Worm (Caenorhabditis elegans): Measurements from ENCODE around the gene C07A9.12.
A peak's percentile ranks its signal among the peaks of the same experiment; 100 is the strongest.

Gene C07A9.12

DNA sequence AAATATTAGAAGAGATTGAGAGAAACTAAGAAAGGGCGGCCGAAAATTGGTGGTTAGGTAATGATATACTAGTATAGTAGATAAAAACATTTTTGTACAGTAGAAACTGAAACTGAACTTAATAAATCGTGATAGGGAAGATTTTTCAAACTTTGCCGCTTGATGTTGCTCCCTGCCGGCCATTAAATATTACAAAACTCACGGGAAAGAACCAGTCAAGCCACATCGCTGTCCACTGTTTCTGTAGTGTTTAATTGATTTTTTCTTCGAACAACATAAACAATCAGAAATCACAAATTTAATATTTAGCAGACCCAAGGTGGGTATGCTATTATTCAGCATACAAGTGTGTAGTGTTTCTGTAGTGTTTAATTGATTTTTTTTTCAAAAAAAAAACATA is 23.7 kb upstream of the C07A9.12 start, which contains the start of gene T05G5.5:
Gene T05G5.5 (minus strand): TSS at position 359 of the 400 bp plus-strand sequence.
- TF ChIP-seq hmbx-1 (tag; optimal IDR thresholded peaks at IDR 0.05) (no peak), sea-1 (GFP tag; conservative IDR thresholded peaks at IDR 0.05) (no peak), tra-4 (tag; optimal IDR thresholded peaks at IDR 0.05) (no peak), ceh-13 (GFP tag; optimal IDR thresholded peaks at IDR 0.05) (no peak), tbx-11 (GFP tag; IDR thresholded peaks at IDR 0.05) (no peak), flt-1 (GFP tag; IDR thresholded peaks at IDR 0.05) (no peak), hnd-1 (tag; optimal IDR thresholded peaks at IDR 0.05) (no peak), ama-1 (optimal IDR thresholded peaks at IDR 0.05) (no peak), tbx-37 (GFP tag; conservative IDR thresholded peaks at IDR 0.05) (no peak), aly-1 (tag; optimal IDR thresholded peaks at IDR 0.05) (no peak)

DNA sequence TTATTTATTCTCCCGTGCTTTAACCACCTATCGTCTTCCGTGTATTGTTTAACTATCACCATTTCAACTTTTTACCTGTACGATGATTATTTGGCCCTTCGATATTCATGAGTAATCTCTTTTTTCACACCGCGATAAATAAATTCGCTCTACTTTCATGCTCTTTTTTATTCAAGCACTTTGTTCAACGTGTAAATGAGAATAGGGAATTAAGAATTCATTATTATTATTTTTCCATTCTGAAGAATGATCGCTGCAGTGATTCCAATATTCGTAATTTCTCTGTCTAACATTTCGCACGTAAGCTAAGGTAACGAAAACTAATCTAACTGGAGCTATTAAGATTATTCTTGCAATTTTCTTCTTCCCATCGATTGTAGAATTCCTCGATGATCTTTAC is 21.4 kb upstream of the C07A9.12 start, which contains the start of gene T05G5.4:
Gene T05G5.4 (plus strand): TSS at position 241 of the 400 bp plus-strand sequence.
- TF ChIP-seq sea-1 (GFP tag; conservative IDR thresholded peaks at IDR 0.05) (no peak), hmg-4 (GFP tag; optimal IDR thresholded peaks at IDR 0.05) (no peak), ets-7 (tag; optimal IDR thresholded peaks at IDR 0.05) (no peak), hmbx-1 (tag; optimal IDR thresholded peaks at IDR 0.05) (no peak), ceh-13 (GFP tag; optimal IDR thresholded peaks at IDR 0.05) (no peak), hnd-1 (tag; optimal IDR thresholded peaks at IDR 0.05) (no peak), tra-4 (tag; optimal IDR thresholded peaks at IDR 0.05) (no peak), ama-1 (optimal IDR thresholded peaks at IDR 0.05) (no peak), B0310.2 (tag; optimal IDR thresholded peaks at IDR 0.05) (no peak), scrt-1 (GFP tag; IDR thresholded peaks at IDR 0.05) (no peak), tbx-11 (GFP tag; IDR thresholded peaks at IDR 0.05) (no peak), pes-1 (GFP tag; IDR thresholded peaks at IDR 0.05) (no peak), flt-1 (GFP tag; IDR thresholded peaks at IDR 0.05) (no peak), tbx-37 (GFP tag; conservative IDR thresholded peaks at IDR 0.05) (no peak), ceh-36 (tag; optimal IDR thresholded peaks at IDR 0.05) (no peak), aly-1 (tag; optimal IDR thresholded peaks at IDR 0.05) (no peak), F13C5.2 (tag; optimal IDR thresholded peaks at IDR 0.05) (no peak)

DNA sequence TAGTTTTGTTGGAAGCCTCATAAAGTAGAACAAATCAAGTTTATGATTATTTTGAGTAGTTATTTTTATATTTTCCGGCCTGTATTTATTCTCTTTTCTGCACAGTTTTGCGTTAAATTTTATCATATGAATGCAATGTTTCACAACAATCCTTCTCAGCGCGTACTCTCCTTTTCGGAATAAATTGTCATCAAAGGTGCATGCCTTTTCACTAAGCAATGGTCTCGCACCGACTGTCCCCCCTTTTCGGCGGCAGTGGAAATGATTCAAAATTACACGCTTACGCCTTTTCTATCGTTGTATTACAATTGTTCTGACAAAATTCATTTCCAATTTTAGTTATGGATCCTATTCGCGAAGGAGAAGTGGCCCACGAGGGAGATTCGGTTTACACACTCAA is 19.8 kb upstream of the C07A9.12 start, which contains the start of the genes iff-1 and cdk-1:
Gene iff-1 (minus strand): TSS at position 61 of the 400 bp plus-strand sequence.
Gene cdk-1 (plus strand): TSS at position 340 of the 400 bp plus-strand sequence.
- TF ChIP-seq hmg-4 (GFP tag; optimal IDR thresholded peaks at IDR 0.05) (peak; percentile 33), tbx-11 (GFP tag; IDR thresholded peaks at IDR 0.05) (no peak), ceh-13 (GFP tag; optimal IDR thresholded peaks at IDR 0.05) (no peak), hnd-1 (tag; optimal IDR thresholded peaks at IDR 0.05) (no peak)

DNA sequence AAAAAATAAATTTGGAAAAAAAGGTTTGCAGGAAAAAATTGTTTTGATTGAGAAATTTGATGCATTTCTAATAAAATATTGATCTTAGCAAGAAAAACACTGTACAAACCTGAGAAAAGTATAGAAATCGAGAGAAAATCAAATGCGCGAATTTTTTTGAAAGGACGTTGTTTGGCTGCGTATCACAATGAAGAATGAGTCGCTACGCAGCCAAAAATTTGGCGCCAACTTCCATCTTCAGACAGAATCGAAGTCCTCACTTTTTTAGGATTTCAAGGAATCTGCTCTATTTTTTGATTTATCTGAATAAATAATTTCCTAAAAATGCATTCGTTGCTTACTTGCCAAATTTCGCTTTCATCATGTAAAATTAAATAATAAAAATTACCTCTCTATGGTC is 19.3 kb upstream of the C07A9.12 start:
- TF ChIP-seq aly-1 (tag; optimal IDR thresholded peaks at IDR 0.05): no peak
- TF ChIP-seq ama-1 (optimal IDR thresholded peaks at IDR 0.05): no peak
- TF ChIP-seq tra-4 (tag; optimal IDR thresholded peaks at IDR 0.05): no peak
- TF ChIP-seq flt-1 (GFP tag; IDR thresholded peaks at IDR 0.05): no peak
- TF ChIP-seq hnd-1 (tag; optimal IDR thresholded peaks at IDR 0.05): no peak
- no peak for TF ChIP-seq pes-1 (GFP tag; IDR thresholded peaks at IDR 0.05)
- TF ChIP-seq ceh-13 (GFP tag; optimal IDR thresholded peaks at IDR 0.05): no peak
- TF ChIP-seq scrt-1 (GFP tag; IDR thresholded peaks at IDR 0.05): no peak
- no peak for TF ChIP-seq hmbx-1 (tag; optimal IDR thresholded peaks at IDR 0.05)
- TF ChIP-seq hmg-4 (GFP tag; optimal IDR thresholded peaks at IDR 0.05): no peak
- TF ChIP-seq F13C5.2 (tag; optimal IDR thresholded peaks at IDR 0.05): no peak
- TF ChIP-seq ets-7 (tag; optimal IDR thresholded peaks at IDR 0.05): no peak
- TF ChIP-seq tbx-37 (GFP tag; conservative IDR thresholded peaks at IDR 0.05): no peak
- TF ChIP-seq sea-1 (GFP tag; conservative IDR thresholded peaks at IDR 0.05): no peak

DNA sequence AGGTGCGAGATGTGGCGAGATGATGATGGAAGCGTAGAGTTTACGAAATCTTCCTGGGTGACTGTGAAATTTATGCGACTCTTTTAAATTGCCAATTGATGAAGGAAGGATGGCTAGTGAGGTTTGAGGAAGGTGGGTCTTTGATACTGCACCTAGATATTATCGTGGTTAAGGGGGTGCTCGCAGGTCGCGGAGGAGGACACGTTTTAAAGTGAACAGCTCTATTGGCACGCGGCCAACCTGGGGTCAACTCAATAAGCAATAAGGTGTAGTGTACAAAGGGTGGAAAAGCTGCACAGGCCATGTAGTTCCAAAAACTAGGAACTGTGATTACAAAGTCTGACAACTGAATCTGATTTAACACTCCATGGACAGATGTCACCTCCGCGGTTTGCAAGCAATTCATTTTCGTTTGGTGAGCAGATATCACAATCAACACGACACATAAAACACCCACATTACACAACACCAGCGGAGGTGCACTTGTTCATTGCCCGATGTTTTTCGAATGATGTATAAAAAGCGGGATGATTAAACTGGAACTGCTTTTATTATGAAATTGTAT is 18.1 kb upstream of the C07A9.12 start:
- no peak for TF ChIP-seq ets-7 (tag; optimal IDR thresholded peaks at IDR 0.05)
- TF ChIP-seq ceh-13 (GFP tag; optimal IDR thresholded peaks at IDR 0.05): no peak
- TF ChIP-seq B0310.2 (tag; optimal IDR thresholded peaks at IDR 0.05): no peak
- TF ChIP-seq ama-1 (optimal IDR thresholded peaks at IDR 0.05): no peak
- no peak for TF ChIP-seq tbx-37 (GFP tag; conservative IDR thresholded peaks at IDR 0.05)
- TF ChIP-seq F13C5.2 (tag; optimal IDR thresholded peaks at IDR 0.05): no peak
- no peak for TF ChIP-seq sea-1 (GFP tag; conservative IDR thresholded peaks at IDR 0.05)
- TF ChIP-seq tra-4 (tag; optimal IDR thresholded peaks at IDR 0.05): no peak
- TF ChIP-seq scrt-1 (GFP tag; IDR thresholded peaks at IDR 0.05): no peak
- TF ChIP-seq ceh-36 (tag; optimal IDR thresholded peaks at IDR 0.05): no peak
- no peak for TF ChIP-seq tbx-11 (GFP tag; IDR thresholded peaks at IDR 0.05)
- no peak for TF ChIP-seq flt-1 (GFP tag; IDR thresholded peaks at IDR 0.05)
- no peak for TF ChIP-seq aly-1 (tag; optimal IDR thresholded peaks at IDR 0.05)
- TF ChIP-seq hmbx-1 (tag; optimal IDR thresholded peaks at IDR 0.05): no peak
- no peak for TF ChIP-seq hnd-1 (tag; optimal IDR thresholded peaks at IDR 0.05)
- no peak for TF ChIP-seq hmg-4 (GFP tag; optimal IDR thresholded peaks at IDR 0.05)
- TF ChIP-seq pes-1 (GFP tag; IDR thresholded peaks at IDR 0.05): no peak

DNA sequence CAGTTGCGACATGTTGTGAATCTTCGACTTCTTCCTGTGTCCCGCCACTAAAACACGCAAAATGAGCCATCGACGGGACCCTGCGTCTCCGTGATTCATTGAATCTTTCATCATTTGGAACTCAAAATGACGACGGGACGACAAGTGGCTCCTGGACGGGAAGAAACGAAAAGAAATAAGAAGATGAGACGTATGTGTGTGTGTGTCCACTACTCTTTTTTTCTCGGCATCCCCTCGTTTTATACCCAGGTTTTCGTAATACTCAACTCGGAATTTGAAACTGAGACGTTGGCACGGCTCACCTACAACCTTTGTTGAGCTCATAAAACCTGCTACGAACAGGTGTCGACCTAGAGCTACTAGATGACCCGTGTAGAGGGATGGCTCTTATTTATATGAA is 17.2 kb upstream of the C07A9.12 start:
- TF ChIP-seq ama-1 (optimal IDR thresholded peaks at IDR 0.05) (no peak), ceh-13 (GFP tag; optimal IDR thresholded peaks at IDR 0.05) (no peak), hnd-1 (tag; optimal IDR thresholded peaks at IDR 0.05) (no peak), hmg-4 (GFP tag; optimal IDR thresholded peaks at IDR 0.05) (no peak), tbx-37 (GFP tag; conservative IDR thresholded peaks at IDR 0.05) (no peak), aly-1 (tag; optimal IDR thresholded peaks at IDR 0.05) (no peak), scrt-1 (GFP tag; IDR thresholded peaks at IDR 0.05) (no peak), F13C5.2 (tag; optimal IDR thresholded peaks at IDR 0.05) (no peak), tbx-11 (GFP tag; IDR thresholded peaks at IDR 0.05) (no peak), pes-1 (GFP tag; IDR thresholded peaks at IDR 0.05) (no peak), tra-4 (tag; optimal IDR thresholded peaks at IDR 0.05) (no peak), hmbx-1 (tag; optimal IDR thresholded peaks at IDR 0.05) (no peak), B0310.2 (tag; optimal IDR thresholded peaks at IDR 0.05) (no peak), ets-7 (tag; optimal IDR thresholded peaks at IDR 0.05) (no peak), ceh-36 (tag; optimal IDR thresholded peaks at IDR 0.05) (no peak), flt-1 (GFP tag; IDR thresholded peaks at IDR 0.05) (no peak), sea-1 (GFP tag; conservative IDR thresholded peaks at IDR 0.05) (no peak)

DNA sequence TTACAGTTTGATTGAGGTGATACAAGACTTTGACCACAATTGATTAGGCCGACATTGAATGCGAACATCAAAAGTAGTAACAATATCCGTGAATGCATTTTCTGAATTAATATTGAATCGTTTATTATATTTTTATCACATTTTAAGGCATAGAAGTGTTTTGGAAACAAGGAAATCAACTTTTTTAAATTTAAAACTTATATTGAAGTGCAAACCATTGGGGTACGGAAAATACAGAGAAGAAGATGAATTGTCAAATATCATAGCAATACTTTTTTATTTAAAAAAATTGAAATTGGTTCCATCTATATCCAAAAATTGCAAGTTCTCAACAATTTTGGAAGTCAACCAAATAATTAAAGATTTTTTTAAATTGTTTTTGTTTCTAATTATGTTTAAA is 15.9 kb upstream of the C07A9.12 start, which contains the start of gene T05G5.1:
Gene T05G5.1 (minus strand): TSS at position 101 of the 400 bp plus-strand sequence.
- no peak for TF ChIP-seq pes-1 (GFP tag; IDR thresholded peaks at IDR 0.05)
- no peak for TF ChIP-seq ceh-36 (tag; optimal IDR thresholded peaks at IDR 0.05)
- TF ChIP-seq ceh-13 (GFP tag; optimal IDR thresholded peaks at IDR 0.05): no peak
- no peak for TF ChIP-seq scrt-1 (GFP tag; IDR thresholded peaks at IDR 0.05)
- TF ChIP-seq F13C5.2 (tag; optimal IDR thresholded peaks at IDR 0.05): no peak
- no peak for TF ChIP-seq hmbx-1 (tag; optimal IDR thresholded peaks at IDR 0.05)
- TF ChIP-seq tbx-37 (GFP tag; conservative IDR thresholded peaks at IDR 0.05): no peak
- no peak for TF ChIP-seq sea-1 (GFP tag; conservative IDR thresholded peaks at IDR 0.05)
- TF ChIP-seq ama-1 (optimal IDR thresholded peaks at IDR 0.05): no peak
- TF ChIP-seq tbx-11 (GFP tag; IDR thresholded peaks at IDR 0.05): no peak
- TF ChIP-seq ets-7 (tag; optimal IDR thresholded peaks at IDR 0.05): no peak
- no peak for TF ChIP-seq tra-4 (tag; optimal IDR thresholded peaks at IDR 0.05)
- no peak for TF ChIP-seq hnd-1 (tag; optimal IDR thresholded peaks at IDR 0.05)
- TF ChIP-seq B0310.2 (tag; optimal IDR thresholded peaks at IDR 0.05): no peak
- no peak for TF ChIP-seq flt-1 (GFP tag; IDR thresholded peaks at IDR 0.05)
- no peak for TF ChIP-seq aly-1 (tag; optimal IDR thresholded peaks at IDR 0.05)
